Worm (Caenorhabditis elegans): ENCODE results near the gene alh-8.

DNA sequence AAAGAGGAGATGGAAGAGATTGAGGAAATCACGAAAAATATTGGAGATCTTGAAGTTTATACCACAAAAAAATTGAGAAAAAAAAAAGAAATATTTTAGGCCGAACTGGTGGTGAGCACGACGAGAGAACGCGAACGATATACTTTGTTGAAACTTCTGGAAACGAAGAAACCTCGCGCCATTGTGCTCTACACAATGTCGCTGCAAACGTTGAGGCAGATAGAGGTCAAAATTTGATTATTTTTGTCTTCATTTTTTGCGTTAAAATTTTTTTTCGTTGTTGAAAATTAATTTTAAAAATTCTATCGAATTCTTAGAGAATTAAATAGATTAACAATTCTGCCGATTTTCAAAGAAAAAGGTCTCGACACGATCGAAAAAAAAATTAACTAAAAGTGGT, 28.2 kb upstream of the alh-8 start:
- no peak for TF ChIP-seq med-1 (GFP tag; optimal IDR thresholded peaks at IDR 0.05; ENCODE audit: insufficient read depth)
- no peak for TF ChIP-seq ztf-29 (GFP tag; IDR thresholded peaks at IDR 0.05)
- no peak for TF ChIP-seq ztf-23 (GFP tag; IDR thresholded peaks at IDR 0.05)
- no peak for TF ChIP-seq tab-1 (GFP tag; IDR thresholded peaks at IDR 0.05)
- TF ChIP-seq flt-1 (GFP tag; IDR thresholded peaks at IDR 0.05), result no peak
- no peak for TF ChIP-seq T22C8.4 (GFP tag; IDR thresholded peaks at IDR 0.05)
